Fruit fly (Drosophila melanogaster) whole organism, embryonic: ENCODE results near the gene CG2006.

Experiments
- Abd-B ChIP-seq: fragments of 200-800 bp; sonication (Bioruptor generic); optimal IDR thresholded peaks from 2 replicates; lab custom pipeline; 2018; ENCODE audit warnings: missing biosample characterization, mild to moderate bottlenecking, missing genetic modification characterization, moderate library complexity
- CG1024 ChIP-seq: fragments of 200-800 bp; sonication (Bioruptor generic); IDR thresholded peaks from 2 replicates; pipeline ENCODE4 v1.3.6; 2022; ENCODE audit warnings: missing biosample characterization, missing genetic modification characterization
- CG10274 ChIP-seq: fragments of 200-800 bp; sonication (Bioruptor generic); optimal IDR thresholded peaks from 3 replicates; lab custom pipeline; 2017; ENCODE audit warnings: missing biosample characterization, mild to moderate bottlenecking, missing genetic modification characterization
- CG10462 ChIP-seq: fragments of 200-800 bp; sonication (Bioruptor generic); optimal IDR thresholded peaks from 2 replicates; lab custom pipeline; 2016; ENCODE audit warnings: missing biosample characterization, missing genetic modification characterization
- CG10654 ChIP-seq: fragments of 200-800 bp; sonication (Bioruptor generic); optimal IDR thresholded peaks from 2 replicates; lab custom pipeline; 2016; ENCODE audit warnings: missing biosample characterization, missing genetic modification characterization
- CG11723 ChIP-seq: fragments of 200-800 bp; sonication (Bioruptor generic); optimal IDR thresholded peaks from 2 replicates; lab custom pipeline; 2017; ENCODE audit warnings: missing biosample characterization, mild to moderate bottlenecking, missing genetic modification characterization
- CG12104 ChIP-seq: fragments of 200-800 bp; sonication (Bioruptor generic); optimal IDR thresholded peaks from 3 replicates; lab custom pipeline; 2016; ENCODE audit warnings: missing biosample characterization, missing genetic modification characterization
- CG12769 ChIP-seq: fragments of 200-800 bp; sonication (Bioruptor generic); optimal IDR thresholded peaks from 2 replicates; lab custom pipeline; 2019; ENCODE audit warnings: missing biosample characterization, mild to moderate bottlenecking, missing genetic modification characterization, moderate library complexity
- CG1603 ChIP-seq: fragments of 200-800 bp; sonication (Bioruptor generic); optimal IDR thresholded peaks from 2 replicates; lab custom pipeline; 2019; ENCODE audit warnings: missing biosample characterization, mild to moderate bottlenecking, missing genetic modification characterization, moderate library complexity
- CG16815 ChIP-seq: fragments of 200-800 bp; sonication (Bioruptor generic); optimal IDR thresholded peaks from 3 replicates; lab custom pipeline; 2017; ENCODE audit warnings: missing biosample characterization, mild to moderate bottlenecking, missing genetic modification characterization
- CG17385 ChIP-seq: fragments of 200-800 bp; sonication (Bioruptor generic); optimal IDR thresholded peaks from 3 replicates; lab custom pipeline; 2018; ENCODE audit warnings: missing biosample characterization, mild to moderate bottlenecking, missing genetic modification characterization
- CG17802 ChIP-seq: fragments of 200-800 bp; sonication (Bioruptor generic); optimal IDR thresholded peaks from 2 replicates; lab custom pipeline; 2018; ENCODE audit warnings: missing biosample characterization, mild to moderate bottlenecking, missing genetic modification characterization, moderate library complexity
- CG2116 ChIP-seq: fragments of 200-800 bp; sonication (Bioruptor generic); optimal IDR thresholded peaks from 3 replicates; lab custom pipeline; 2018; ENCODE audit warnings: missing biosample characterization, mild to moderate bottlenecking, missing genetic modification characterization
- CG2120 ChIP-seq: fragments of 200-800 bp; sonication (Bioruptor generic); optimal IDR thresholded peaks from 3 replicates; lab custom pipeline; 2016; ENCODE audit warnings: missing biosample characterization, missing genetic modification characterization
- CG2889 ChIP-seq: fragments of 200-800 bp; sonication (Bioruptor generic); IDR thresholded peaks from 3 replicates; pipeline ENCODE4 v1.3.6; 2022; ENCODE audit warnings: missing biosample characterization, missing genetic modification characterization
- CG31441 ChIP-seq: fragments of 200-800 bp; sonication (Bioruptor generic); IDR thresholded peaks from 2 replicates; pipeline ENCODE4 v1.3.6; 2022; ENCODE audit warnings: missing biosample characterization, missing genetic modification characterization
- CG32532 ChIP-seq: fragments of 200-800 bp; sonication (Bioruptor generic); IDR thresholded peaks from 2 replicates; pipeline ENCODE4 v1.3.6; 2022; ENCODE audit warnings: missing biosample characterization, missing genetic modification characterization
- CG3726 ChIP-seq: fragments of 200-800 bp; sonication (Bioruptor generic); IDR thresholded peaks from 3 replicates; pipeline ENCODE4, ENCODE4 v1.3.6; 2022; ENCODE audit warnings: missing biosample characterization, missing genetic modification characterization
- CG4404 ChIP-seq: fragments of 200-800 bp; sonication (Bioruptor generic); IDR thresholded peaks from 2 replicates; pipeline ENCODE4 v1.3.6; 2022; ENCODE audit warnings: missing biosample characterization, missing genetic modification characterization
- CG4707 ChIP-seq: fragments of 200-800 bp; sonication (Bioruptor generic); optimal IDR thresholded peaks from 2 replicates; lab custom pipeline; 2018; ENCODE audit warnings: missing biosample characterization, mild to moderate bottlenecking, missing genetic modification characterization, moderate library complexity
- CG6791 ChIP-seq: fragments of 200-800 bp; sonication (Bioruptor generic); IDR thresholded peaks from 3 replicates; pipeline ENCODE4 v1.3.6; 2022; ENCODE audit warnings: missing biosample characterization, missing genetic modification characterization; ENCODE audit not compliant: partially characterized antibody
- CG7745 ChIP-seq: fragments of 200-800 bp; sonication (Bioruptor generic); optimal IDR thresholded peaks from 2 replicates; lab custom pipeline; 2018; ENCODE audit warnings: missing biosample characterization, mild to moderate bottlenecking, missing genetic modification characterization, moderate library complexity
- CG8281 ChIP-seq: fragments of 200-800 bp; sonication (Bioruptor generic); optimal IDR thresholded peaks from 2 replicates; lab custom pipeline; 2018; ENCODE audit warnings: missing biosample characterization, mild to moderate bottlenecking, missing genetic modification characterization, moderate library complexity
- D19B ChIP-seq: fragments of 200-800 bp; sonication (Bioruptor generic); optimal IDR thresholded peaks from 2 replicates; lab custom pipeline; 2017; ENCODE audit warnings: missing biosample characterization, mild to moderate bottlenecking, missing genetic modification characterization
- Dll ChIP-seq: fragments of 200-800 bp; sonication (Bioruptor generic); IDR thresholded peaks from 4 replicates; pipeline ENCODE4 v1.3.6; 2022; ENCODE audit warnings: missing biosample characterization, missing genetic modification characterization; ENCODE audit not compliant: partially characterized antibody
- H2.0 ChIP-seq: fragments of 200-800 bp; sonication (Bioruptor generic); IDR thresholded peaks from 2 replicates; pipeline ENCODE4 v1.3.6; 2022; ENCODE audit warnings: missing biosample characterization, missing genetic modification characterization
- HHEX ChIP-seq: fragments of 200-800 bp; sonication (Bioruptor generic); optimal IDR thresholded peaks from 3 replicates; lab custom pipeline; 2017; ENCODE audit warnings: missing biosample characterization, mild to moderate bottlenecking, missing genetic modification characterization, missing genetic modification reagents
- HLH4C ChIP-seq: fragments of 200-800 bp; sonication (Bioruptor generic); IDR thresholded peaks from 3 replicates; pipeline ENCODE4 v1.3.6; 2022; ENCODE audit warnings: missing biosample characterization, missing genetic modification characterization; ENCODE audit not compliant: partially characterized antibody
- Hmr ChIP-seq: fragments of 200-800 bp; sonication (Bioruptor generic); optimal IDR thresholded peaks from 3 replicates; lab custom pipeline; 2017; ENCODE audit warnings: mild to moderate bottlenecking, missing biosample characterization, missing genetic modification reagents, missing genetic modification characterization
- Hr39 ChIP-seq: fragments of >200 bp; optimal IDR thresholded peaks from 2 replicates; lab custom pipeline; 2017
- Ravus ChIP-seq: fragments of 200-800 bp; sonication (Bioruptor generic); IDR thresholded peaks from 2 replicates; pipeline ENCODE4 v1.3.6; 2022; ENCODE audit warnings: missing biosample characterization, missing genetic modification characterization
- Taf1 ChIP-seq: fragments of 200-800 bp; sonication (Bioruptor generic); IDR thresholded peaks from 2 replicates; pipeline ENCODE4 v1.3.6; 2022; ENCODE audit warnings: missing biosample characterization, missing genetic modification characterization
- ash1 ChIP-seq: fragments of 200-800 bp; sonication (Bioruptor generic); optimal IDR thresholded peaks from 2 replicates; lab custom pipeline; 2018; ENCODE audit warnings: missing biosample characterization, mild to moderate bottlenecking, missing genetic modification characterization
- chif ChIP-seq, 2 experiments: fragments of 200-800 bp; sonication (Bioruptor generic); optimal IDR thresholded peaks; 3 replicates each; lab custom pipeline; 2016; ENCODE audit warnings: missing biosample characterization in 2 of 2, missing genetic modification characterization in 2 of 2
- ci ChIP-seq: fragments of 200-800 bp; sonication (Bioruptor generic); IDR thresholded peaks from 3 replicates; pipeline ENCODE4 v1.3.6; 2022; ENCODE audit warnings: missing biosample characterization, missing genetic modification characterization
- fd102C ChIP-seq: fragments of 200-800 bp; sonication (Bioruptor generic); optimal IDR thresholded peaks from 2 replicates; lab custom pipeline; 2018; ENCODE audit warnings: missing biosample characterization, mild to moderate bottlenecking, missing genetic modification characterization, moderate library complexity
- fd96Cb ChIP-seq: fragments of 200-800 bp; sonication (Bioruptor generic); optimal IDR thresholded peaks from 2 replicates; lab custom pipeline; 2018; ENCODE audit warnings: missing biosample characterization, mild to moderate bottlenecking, missing genetic modification characterization, moderate library complexity
- jigr1 ChIP-seq: fragments of 200-800 bp; sonication (Bioruptor generic); IDR thresholded peaks from 3 replicates; pipeline ENCODE4 v1.3.6; 2022; ENCODE audit warnings: missing biosample characterization, missing genetic modification characterization
- mirr ChIP-seq: fragments of 200-800 bp; sonication (Bioruptor generic); optimal IDR thresholded peaks from 3 replicates; lab custom pipeline; 2018; ENCODE audit warnings: missing biosample characterization, mild to moderate bottlenecking, missing genetic modification characterization
- prd ChIP-seq, 3 experiments: fragments of >200 bp in 2 of 3; fragments of 200-800 bp in 1 of 3; sonication (Bioruptor generic) in 1 of 3; optimal IDR thresholded peaks in 2 of 3; IDR thresholded peaks in 1 of 3; 2 replicates in 2 of 3; 3 replicates in 1 of 3; pipeline versions ENCODE4 v1.3.6 to Lab custom; 2017 to 2022; ENCODE audit warnings: missing biosample characterization in 1 of 3, missing genetic modification characterization in 1 of 3
- psq ChIP-seq: fragments of 200-800 bp; sonication (Bioruptor generic); optimal IDR thresholded peaks from 2 replicates; lab custom pipeline; 2017; ENCODE audit warnings: missing biosample characterization, missing genetic modification characterization
- pum ChIP-seq: fragments of 200-800 bp; sonication (Bioruptor generic); optimal IDR thresholded peaks from 2 replicates; lab custom pipeline; 2016; ENCODE audit warnings: missing biosample characterization, missing genetic modification characterization
- sens ChIP-seq: fragments of 200-800 bp; sonication (Bioruptor generic); peaks from one replicate; lab custom pipeline; 2016; ENCODE audit warnings: missing biosample characterization, missing genetic modification characterization
- seq ChIP-seq: fragments of 200-800 bp; sonication (Bioruptor generic); IDR thresholded peaks from 2 replicates; pipeline ENCODE4 v1.3.6; 2022; ENCODE audit warnings: missing biosample characterization, missing genetic modification characterization
- trh ChIP-seq: fragments of 200-800 bp; sonication (Bioruptor generic); optimal IDR thresholded peaks from 2 replicates; lab custom pipeline; 2016; ENCODE audit warnings: missing biosample characterization, missing genetic modification characterization
- tup ChIP-seq: fragments of 200-800 bp; sonication (Bioruptor generic); optimal IDR thresholded peaks from 2 replicates; lab custom pipeline; 2016; ENCODE audit warnings: missing biosample characterization, mild to moderate bottlenecking, missing genetic modification characterization, moderate library complexity
- twi ChIP-seq: fragments of 200-800 bp; optimal IDR thresholded peaks from 2 replicates; lab custom pipeline; 2019; ENCODE audit warnings: missing biosample characterization, mild to moderate bottlenecking, missing genetic modification characterization, moderate library complexity
- z ChIP-seq: fragments of 200-800 bp; sonication (Bioruptor generic); IDR thresholded peaks from 3 replicates; pipeline ENCODE4 v1.3.6; 2022; ENCODE audit warnings: missing biosample characterization, missing genetic modification characterization

Gene CG2006

DNA sequence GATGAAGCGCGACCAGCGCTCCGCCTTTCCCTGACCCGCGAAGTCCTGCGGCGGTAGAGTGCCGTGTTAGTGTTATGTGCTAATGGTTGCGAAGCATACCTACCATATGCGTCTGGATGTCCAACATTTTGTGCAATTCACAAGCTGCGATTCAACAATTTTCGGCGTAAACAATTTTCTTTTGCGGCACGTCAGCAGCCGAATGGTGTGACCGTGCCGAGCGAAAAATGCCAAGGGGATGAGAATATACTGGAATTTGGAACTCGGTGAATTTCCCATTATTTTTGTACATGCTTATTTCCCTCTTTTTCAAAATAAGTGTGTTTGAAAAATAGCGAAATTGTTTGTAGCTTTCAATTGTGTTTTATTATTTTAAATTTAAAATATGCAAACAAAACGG lies 1.6 kb downstream of the CG2006 start, which contains the start of gene Spase12 (continued):
- TF ChIP-seq CG6791: peak; percentile 40; the same call in 1 of the 3 replicates
- TF ChIP-seq CG2120 (GFP tag; lab: Kevin White, UChicago): no peak
- no peak for TF ChIP-seq jigr1 (GFP tag; lab: Robert Waterston, UW)
- TF ChIP-seq seq (GFP tag; lab: Robert Waterston, UW): no peak
- no peak for TF ChIP-seq CG1024 (GFP tag; lab: Robert Waterston, UW)
- TF ChIP-seq sens (GFP tag; lab: Kevin White, UChicago): peak; percentile 13
- TF ChIP-seq CG17385 (GFP tag; lab: Kevin White, UChicago): no peak
- peak; percentile 42 for TF ChIP-seq CG1603 (tag; lab: Kevin White, UChicago)
- TF ChIP-seq fd96Cb (tag; lab: Kevin White, UChicago): no peak
- no peak for TF ChIP-seq CG3726
- TF ChIP-seq ci (GFP tag; lab: Robert Waterston, UW): no peak

DNA sequence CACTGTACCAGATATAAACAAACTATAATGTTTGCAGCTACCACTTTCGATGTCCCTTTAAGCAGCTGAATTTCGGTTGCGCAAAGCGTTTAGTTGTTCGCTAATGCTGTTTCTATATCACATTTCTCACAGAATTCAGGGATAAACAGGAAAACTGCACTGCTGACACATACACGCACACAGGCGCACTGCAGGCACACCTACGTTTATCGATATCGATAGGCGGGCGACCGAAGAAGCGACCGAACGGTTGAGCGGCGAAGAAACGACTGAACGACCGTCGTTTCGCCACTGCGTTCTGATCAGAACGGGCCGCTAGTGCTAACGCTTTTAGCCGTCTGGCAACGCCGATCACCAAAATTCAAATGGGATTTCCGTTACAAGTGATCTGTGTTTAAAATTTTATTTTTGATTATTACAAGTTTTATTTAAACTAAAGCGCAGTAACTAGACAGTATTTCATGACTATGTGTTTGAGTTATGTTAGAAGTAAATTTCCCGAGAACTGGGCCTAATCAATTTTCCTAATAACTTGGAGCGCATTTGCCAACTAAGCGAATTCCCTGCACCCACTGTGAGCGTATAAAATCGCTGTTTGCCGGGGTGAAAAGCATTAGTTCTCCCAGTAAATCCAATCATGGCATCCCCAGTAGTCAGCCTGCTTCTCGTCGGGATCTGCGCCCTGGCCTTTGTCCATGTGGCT lies 4.1 kb downstream of the CG2006 start, which contains the start of the genes CG2310 and Diedel:
Gene CG2310, minus strand, starts transcription at position 277 of the 703 bp plus-strand sequence.
Gene Diedel, plus strand, starts transcription at position 611 of the 703 bp plus-strand sequence.
- TF ChIP-seq mirr (GFP tag; lab: Kevin White, UChicago) (no peak), CG11723 (no peak), Ravus (GFP tag; lab: Robert Waterston, UW) (no peak), CG2889 (GFP tag; lab: Robert Waterston, UW) (no peak), z (GFP tag; lab: Robert Waterston, UW) (no peak), CG10654 (GFP tag; lab: Kevin White, UChicago) (no peak), pum (GFP tag; lab: Kevin White, UChicago) (no peak), CG17802 (tag; lab: Kevin White, UChicago) (peak; percentile 17), CG10462 (GFP tag; lab: Kevin White, UChicago) (no peak), CG32532 (GFP tag; lab: Robert Waterston, UW) (0 out of 2 replicates have a peak, but pooled peaks have one; percentile 34), CG4404 (GFP tag; lab: Robert Waterston, UW) (no peak), HLH4C (GFP tag; lab: Robert Waterston, UW) (peak; percentile 66), CG16815 (GFP tag; lab: Kevin White, UChicago) (no peak), CG12769 (tag; lab: Kevin White, UChicago) (no peak), Dll (peak; percentile 48; the same call in 3 of the 4 replicates), CG2116 (peak; percentile 57), CG2120 (GFP tag; lab: Kevin White, UChicago) (no peak), twi (tag; lab: Kevin White, UChicago) (peak; percentile 11), CG4707 (no peak), CG10274 (GFP tag; lab: Kevin White, UChicago) (no peak), Hr39 (lab: Kevin White, UChicago) (no peak), ash1 (GFP tag; lab: Kevin White, UChicago) (no peak), CG12104 (GFP tag; lab: Kevin White, UChicago) (no peak), fd102C (no peak), ci (GFP tag; lab: Robert Waterston, UW) (peak; percentile 69), trh (GFP tag; lab: Kevin White, UChicago) (no peak), Taf1 (GFP tag; lab: Robert Waterston, UW) (no peak), prd (optimal IDR thresholded peaks at IDR 0.05; lab: Kevin White, UChicago) (no peak), prd (GFP tag; IDR thresholded peaks at IDR 0.05; lab: Robert Waterston, UW) (no peak), HHEX (GFP tag; lab: Kevin White, UChicago) (no peak), Abd-B (no peak), CG7745 (tag; lab: Kevin White, UChicago) (no peak), H2.0 (GFP tag; lab: Robert Waterston, UW) (peak; percentile 3; the same call in 1 of the 2 replicates), CG8281 (no peak), chif (GFP tag; optimal IDR thresholded peaks at IDR 0.05; lab: Kevin White, UChicago) (no peak), tup (GFP tag; lab: Kevin White, UChicago) (no peak), CG1024 (GFP tag; lab: Robert Waterston, UW) (no peak), D19B (GFP tag; lab: Kevin White, UChicago) (no peak), Hmr (no peak), psq (GFP tag; lab: Kevin White, UChicago) (no peak), CG31441 (GFP tag; lab: Robert Waterston, UW) (no peak)
